Fruit fly (Drosophila melanogaster) whole organism, pupa: Measurements from ENCODE around the gene CG43679.

Source experiments
- CG10348 ChIP-seq: fragments of 200-800 bp; sonication (Bioruptor generic); IDR thresholded peaks from 2 replicates; pipeline ENCODE4 v1.3.6; 2022; ENCODE audit warnings: missing biosample characterization, missing genetic modification characterization
- CG12605 ChIP-seq: fragments of 200-800 bp; sonication (Bioruptor generic); IDR thresholded peaks from 2 replicates; pipeline ENCODE4 v1.3.6; 2022; ENCODE audit warnings: missing biosample characterization, missing genetic modification characterization
- CG13204 ChIP-seq: fragments of 200-800 bp; sonication (Bioruptor generic); optimal IDR thresholded peaks from 2 replicates; lab custom pipeline; 2018; ENCODE audit warnings: missing biosample characterization, mild to moderate bottlenecking, missing genetic modification characterization, moderate library complexity
- CG14655 ChIP-seq: fragments of 200-800 bp; sonication (Bioruptor generic); optimal IDR thresholded peaks from 3 replicates; lab custom pipeline; 2017; ENCODE audit warnings: mild to moderate bottlenecking, missing biosample characterization, missing genetic modification reagents, missing genetic modification characterization
- CG15710 ChIP-seq: fragments of 200-800 bp; sonication (Bioruptor generic); optimal IDR thresholded peaks from 2 replicates; lab custom pipeline; 2018; ENCODE audit warnings: missing biosample characterization, mild to moderate bottlenecking, missing genetic modification characterization, moderate library complexity
- CG17806 ChIP-seq: fragments of 200-800 bp; sonication (Bioruptor generic); optimal IDR thresholded peaks from 2 replicates; lab custom pipeline; 2018; ENCODE audit warnings: missing biosample characterization, mild to moderate bottlenecking, missing genetic modification characterization, moderate library complexity
- CG32121 ChIP-seq: fragments of 200-800 bp; sonication (Bioruptor generic); IDR thresholded peaks from 2 replicates; pipeline ENCODE4 v1.3.6; 2022; ENCODE audit warnings: missing biosample characterization, missing genetic modification characterization
- CG34367 ChIP-seq: fragments of 200-800 bp; sonication (Bioruptor generic); optimal IDR thresholded peaks from 2 replicates; lab custom pipeline; 2018; ENCODE audit warnings: missing biosample characterization, mild to moderate bottlenecking, missing genetic modification characterization
- CG4496 ChIP-seq: fragments of 200-800 bp; sonication (Bioruptor generic); IDR thresholded peaks from 3 replicates; pipeline ENCODE4 v1.3.6; 2022; ENCODE audit warnings: missing biosample characterization, missing genetic modification characterization
- CG8159 ChIP-seq: fragments of 200-800 bp; sonication (Bioruptor generic); optimal IDR thresholded peaks from 3 replicates; lab custom pipeline; 2018; ENCODE audit warnings: missing biosample characterization, mild to moderate bottlenecking, missing genetic modification characterization, moderate library complexity
- CG8301 ChIP-seq: fragments of 200-800 bp; sonication (Bioruptor generic); optimal IDR thresholded peaks from 2 replicates; lab custom pipeline; 2018; ENCODE audit warnings: missing biosample characterization, mild to moderate bottlenecking, missing genetic modification characterization
- CG9948 ChIP-seq: fragments of 200-800 bp; sonication (Bioruptor generic); optimal IDR thresholded peaks from 2 replicates; lab custom pipeline; 2018; ENCODE audit warnings: missing biosample characterization, mild to moderate bottlenecking, missing genetic modification characterization, moderate library complexity
- D1 ChIP-seq: fragments of 200-800 bp; sonication (Bioruptor generic); optimal IDR thresholded peaks from 2 replicates; lab custom pipeline; 2018; ENCODE audit warnings: missing biosample characterization, mild to moderate bottlenecking, missing genetic modification characterization, moderate library complexity
- EcR ChIP-seq: fragments of 200-800 bp; sonication (Bioruptor generic); optimal IDR thresholded peaks from 3 replicates; lab custom pipeline; 2019; ENCODE audit warnings: missing biosample characterization, missing genetic modification characterization, mild to moderate bottlenecking, moderate library complexity, missing genetic modification reagents
- Ets98B ChIP-seq: fragments of 200-800 bp; sonication (Bioruptor generic); IDR thresholded peaks from 2 replicates; pipeline ENCODE4 v1.3.6; 2022; ENCODE audit warnings: missing biosample characterization, missing genetic modification characterization
- Pif1A ChIP-seq: fragments of 200-800 bp; sonication (Bioruptor generic); optimal IDR thresholded peaks from 3 replicates; lab custom pipeline; 2016; ENCODE audit warnings: missing biosample characterization, missing genetic modification characterization
- Pif1B ChIP-seq: fragments of 200-800 bp; sonication (Bioruptor generic); optimal IDR thresholded peaks from 3 replicates; lab custom pipeline; 2016; ENCODE audit warnings: missing biosample characterization, missing genetic modification characterization
- Snoo ChIP-seq: fragments of 200-800 bp; sonication (Bioruptor generic); optimal IDR thresholded peaks from 3 replicates; lab custom pipeline; 2017; ENCODE audit warnings: missing biosample characterization, mild to moderate bottlenecking, missing genetic modification characterization, inconsistent platforms
- fd96Ca ChIP-seq: fragments of 200-800 bp; sonication (Bioruptor generic); IDR thresholded peaks from 3 replicates; pipeline ENCODE4 v1.3.6; 2022; ENCODE audit warnings: missing biosample characterization, missing genetic modification characterization
- gl ChIP-seq: fragments of 200-800 bp; sonication (Bioruptor generic); optimal IDR thresholded peaks from 2 replicates; lab custom pipeline; 2018; ENCODE audit warnings: missing biosample characterization, mild to moderate bottlenecking, missing genetic modification characterization
- rn ChIP-seq: fragments of 200-800 bp; sonication (Bioruptor generic); IDR thresholded peaks from 2 replicates; pipeline ENCODE4 v1.3.6; 2022; ENCODE audit warnings: missing biosample characterization, missing genetic modification characterization

Gene CG43679

dm6 chr3L:15031773-15032172 lies 19.5 kb downstream of the CG43679 start:
- TF ChIP-seq fd96Ca (GFP tag; lab: Robert Waterston, UW): no peak
- no peak for TF ChIP-seq Pif1B
- TF ChIP-seq Ets98B (GFP tag; lab: Robert Waterston, UW): no peak
- TF ChIP-seq CG13204 (GFP tag; lab: Kevin White, UChicago): no peak
- TF ChIP-seq CG4496 (GFP tag; lab: Robert Waterston, UW): no peak

DNA sequence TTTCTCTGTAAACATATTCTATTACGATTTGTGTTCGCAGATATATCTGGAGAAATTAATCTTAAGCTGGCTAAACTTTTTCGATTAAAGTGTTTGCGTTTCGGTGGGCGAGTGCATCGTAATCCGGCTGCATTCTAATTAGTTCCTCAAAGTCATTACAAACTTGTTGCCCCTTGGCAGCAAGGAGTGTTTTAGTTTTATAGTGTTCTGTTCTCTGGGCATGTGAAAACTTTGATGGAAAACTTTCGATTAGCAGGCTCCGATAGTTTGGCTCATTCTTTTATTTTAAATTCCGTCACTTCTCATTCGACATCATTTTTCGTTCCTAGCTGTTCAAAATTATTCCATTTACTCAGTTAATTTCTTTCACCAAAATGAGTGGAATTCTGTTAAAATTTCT lies 28.0 kb downstream of the CG43679 start, which contains the start of gene CG32148:
CG32148 (plus strand) TSS at position 301 of the 400 bp plus-strand sequence.
- TF ChIP-seq rn (GFP tag; lab: Robert Waterston, UW) (no peak), EcR (GFP tag; lab: Kevin White, UChicago) (no peak)

DNA sequence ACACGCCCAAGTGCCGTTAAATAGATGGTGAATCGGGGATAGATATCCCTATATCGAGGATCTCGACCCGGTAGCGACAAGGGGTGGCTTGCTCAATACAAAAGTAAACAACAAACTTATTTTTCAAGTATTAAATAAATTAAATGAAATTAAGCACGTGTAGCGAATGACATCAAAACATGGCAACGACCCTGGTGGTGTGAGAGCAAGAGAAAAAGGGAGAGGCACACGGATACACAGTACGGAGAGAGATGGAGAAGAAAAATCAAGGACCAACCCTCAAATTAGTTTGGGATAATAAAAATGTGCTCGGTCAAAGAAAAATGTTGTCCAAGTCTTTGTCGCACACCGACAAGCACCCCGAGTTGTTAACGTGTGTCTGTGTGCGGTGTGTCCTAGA lies 30.2 kb downstream of the CG43679 start:
- no peak for TF ChIP-seq CG32121 (GFP tag; lab: Robert Waterston, UW)
- TF ChIP-seq CG4496 (GFP tag; lab: Robert Waterston, UW): no peak
- no peak for TF ChIP-seq Pif1A (GFP tag; lab: Kevin White, UChicago)
- no peak for TF ChIP-seq EcR (GFP tag; lab: Kevin White, UChicago)
- no peak for TF ChIP-seq CG12605

dm6 chr3L:15013957-15014692 lies 37.1 kb downstream of the CG43679 start, which contains the start of gene Reck:
TSS of gene Reck (minus strand) at chr3L:15014062.
- TF ChIP-seq gl (peak; percentile 75), fd96Ca (GFP tag; lab: Robert Waterston, UW) (peak; percentile 74), CG10348 (GFP tag; lab: Robert Waterston, UW) (no peak), Snoo (tag; lab: Kevin White, UChicago) (peak; percentile 79), D1 (tag; lab: Kevin White, UChicago) (peak; percentile 97), CG4496 (GFP tag; lab: Robert Waterston, UW) (peak; percentile 95), CG8159 (tag; lab: Kevin White, UChicago) (peak; percentile 87), CG14655 (GFP tag; lab: Kevin White, UChicago) (peak; percentile 91), EcR (GFP tag; lab: Kevin White, UChicago) (peak; percentile 59), CG34367 (tag; lab: Kevin White, UChicago) (peak; percentile 86), CG9948 (peak; percentile 86), CG12605 (peak; percentile 96), Ets98B (GFP tag; lab: Robert Waterston, UW) (peak; percentile 96), Pif1A (GFP tag; lab: Kevin White, UChicago) (peak; percentile 90), CG13204 (GFP tag; lab: Kevin White, UChicago) (peak; percentile 54), CG32121 (GFP tag; lab: Robert Waterston, UW) (peak; percentile 91), CG15710 (tag; lab: Kevin White, UChicago) (peak; percentile 83), CG17806 (tag; lab: Kevin White, UChicago) (peak; percentile 94), rn (GFP tag; lab: Robert Waterston, UW) (peak; percentile 75), Pif1B (peak; percentile 91), CG8301 (peak; percentile 87)

dm6 chr3L:15013296-15013695 lies 37.9 kb downstream of the CG43679 start:
- peak; percentile 55 for TF ChIP-seq CG8301
- TF ChIP-seq CG4496 (GFP tag; lab: Robert Waterston, UW): peak; percentile 41; the same call in 1 of the 3 replicates
- peak; percentile 46 for TF ChIP-seq Pif1A (GFP tag; lab: Kevin White, UChicago)
- peak; percentile 64 for TF ChIP-seq CG9948
- TF ChIP-seq CG8159 (tag; lab: Kevin White, UChicago): peak; percentile 74
- TF ChIP-seq CG14655 (GFP tag; lab: Kevin White, UChicago): peak; percentile 60
- 0 out of 2 replicates have a peak, but pooled peaks have one; percentile 14 for TF ChIP-seq CG12605
- no peak for TF ChIP-seq CG34367 (tag; lab: Kevin White, UChicago)
- peak; percentile 55 for TF ChIP-seq CG17806 (tag; lab: Kevin White, UChicago)
- TF ChIP-seq CG13204 (GFP tag; lab: Kevin White, UChicago): no peak
- no peak for TF ChIP-seq Pif1B
- TF ChIP-seq CG32121 (GFP tag; lab: Robert Waterston, UW): no peak
- peak; percentile 71 for TF ChIP-seq CG15710 (tag; lab: Kevin White, UChicago)
- peak; percentile 1 for TF ChIP-seq Snoo (tag; lab: Kevin White, UChicago)
- no peak for TF ChIP-seq fd96Ca (GFP tag; lab: Robert Waterston, UW)

DNA sequence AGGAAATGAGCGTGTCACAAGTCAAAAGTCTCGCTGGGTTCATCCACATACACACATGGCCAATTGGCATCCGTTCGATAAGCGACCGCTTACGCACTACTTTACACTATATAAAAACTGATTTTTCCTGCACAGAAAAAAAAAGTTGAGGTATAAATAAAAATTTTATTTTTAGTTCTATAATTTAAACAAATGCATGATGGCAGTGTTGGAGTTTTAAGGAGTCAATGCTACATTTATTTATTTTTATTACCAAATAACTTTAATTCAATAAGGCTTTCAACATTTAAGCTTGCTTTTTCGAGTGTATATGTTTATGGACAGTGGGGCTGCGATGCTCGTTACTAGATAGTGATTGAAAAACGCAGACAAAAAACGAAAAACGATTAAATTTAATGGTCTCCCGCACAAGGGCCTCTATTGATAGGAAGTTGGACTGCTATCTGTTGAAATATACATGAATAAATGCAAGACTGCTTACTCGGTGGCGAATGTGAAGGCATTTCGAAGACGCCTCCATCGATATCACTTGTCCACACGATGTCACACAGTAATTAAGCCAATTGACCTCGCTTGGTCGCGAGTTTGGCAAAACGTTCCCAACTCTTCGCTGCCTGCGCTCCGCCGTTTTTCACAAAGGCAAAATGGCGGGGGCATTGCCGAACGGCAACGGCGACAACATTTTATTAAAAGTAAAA lies 39.4 kb downstream of the CG43679 start:
- TF ChIP-seq CG34367 (tag; lab: Kevin White, UChicago) (peak; percentile 78), CG15710 (tag; lab: Kevin White, UChicago) (peak; percentile 86), CG8301 (peak; percentile 79), Pif1B (peak; percentile 64), CG14655 (GFP tag; lab: Kevin White, UChicago) (peak; percentile 83), gl (peak; percentile 48), CG32121 (GFP tag; lab: Robert Waterston, UW) (peak; percentile 81), fd96Ca (GFP tag; lab: Robert Waterston, UW) (no peak), Pif1A (GFP tag; lab: Kevin White, UChicago) (peak; percentile 71), CG13204 (GFP tag; lab: Kevin White, UChicago) (peak; percentile 21), CG8159 (tag; lab: Kevin White, UChicago) (peak; percentile 85), Snoo (tag; lab: Kevin White, UChicago) (peak; percentile 39), CG10348 (GFP tag; lab: Robert Waterston, UW) (0 out of 2 replicates have a peak, but pooled peaks have one; percentile 17), Ets98B (GFP tag; lab: Robert Waterston, UW) (peak; percentile 82), CG4496 (GFP tag; lab: Robert Waterston, UW) (peak; percentile 87), CG12605 (peak; percentile 72), CG17806 (tag; lab: Kevin White, UChicago) (peak; percentile 86), CG9948 (peak; percentile 82), EcR (GFP tag; lab: Kevin White, UChicago) (peak; percentile 46), D1 (tag; lab: Kevin White, UChicago) (peak; percentile 66), rn (GFP tag; lab: Robert Waterston, UW) (peak; percentile 46; the same call in 1 of the 2 replicates)
